Worm (Caenorhabditis elegans) whole organism, late embryonic: ENCODE results near the gene ptr-8.

Source experiments
- K02D7.2 ChIP-seq: sonication (generic microtip); optimal IDR thresholded peaks from 2 replicates; lab custom pipeline; 2017; ENCODE audit warnings: mild to moderate bottlenecking, missing genetic modification characterization, missing compliant biosample characterization
- ceh-45 ChIP-seq: fragments of 200-800 bp; sonication (Bioruptor generic); IDR thresholded peaks from 2 replicates; pipeline ENCODE4 v1.3.6; 2022; ENCODE audit warnings: missing genetic modification reagents, missing genetic modification characterization, missing compliant biosample characterization
- dmd-4 ChIP-seq: sonication (generic microtip); optimal IDR thresholded peaks from 2 replicates; lab custom pipeline; 2016; ENCODE audit warnings: borderline replicate concordance, missing genetic modification characterization, missing compliant biosample characterization
- dve-1 ChIP-seq: sonication (generic microtip); optimal IDR thresholded peaks from 2 replicates; lab custom pipeline; 2017; ENCODE audit warnings: antibody characterized with exemption, mild to moderate bottlenecking, missing genetic modification characterization, missing compliant biosample characterization
- lin-11 ChIP-seq: fragments of 200-800 bp; sonication (Bioruptor generic); optimal IDR thresholded peaks from 2 replicates; lab custom pipeline; 2018; ENCODE audit warnings: mild to moderate bottlenecking, missing genetic modification characterization, missing compliant biosample characterization
- nhr-11 ChIP-seq: fragments of 150-350 bp; optimal IDR thresholded peaks from 2 replicates; lab custom pipeline; 2014; ENCODE audit warnings: missing biosample characterization, missing genetic modification characterization

DNA sequence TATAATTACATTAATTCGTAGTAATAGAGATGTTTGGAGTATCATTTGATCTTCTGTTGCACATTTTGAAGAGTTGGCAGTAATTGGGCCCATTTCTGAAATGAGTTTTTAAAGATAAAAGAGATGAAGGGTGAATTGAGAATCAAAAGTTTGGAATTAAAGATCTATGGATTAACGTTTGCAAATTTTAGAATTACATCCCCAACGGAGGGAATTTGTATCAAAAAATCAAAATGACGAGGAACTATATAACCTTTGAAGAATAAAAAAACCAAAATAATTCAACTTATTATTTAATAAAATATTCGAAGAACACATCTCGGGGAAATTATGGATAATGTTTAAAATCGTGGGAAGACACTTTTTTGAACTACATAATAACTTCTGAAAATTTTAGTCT, 5.9 kb downstream of the ptr-8 start, which contains the start of gene sra-10:
- TF ChIP-seq K02D7.2 (tag; lab: Kevin White, UChicago) = no peak
- TF ChIP-seq dve-1 (tag; lab: Kevin White, UChicago) = no peak
- no peak for TF ChIP-seq dmd-4 (tag; lab: Kevin White, UChicago)
- no peak for TF ChIP-seq lin-11 (tag; lab: Kevin White, UChicago)
- TF ChIP-seq nhr-11 = no peak
- TF ChIP-seq ceh-45 = no peak
